Worm (Caenorhabditis elegans): ENCODE measurements around the gene faah-3.

Gene faah-3

DNA sequence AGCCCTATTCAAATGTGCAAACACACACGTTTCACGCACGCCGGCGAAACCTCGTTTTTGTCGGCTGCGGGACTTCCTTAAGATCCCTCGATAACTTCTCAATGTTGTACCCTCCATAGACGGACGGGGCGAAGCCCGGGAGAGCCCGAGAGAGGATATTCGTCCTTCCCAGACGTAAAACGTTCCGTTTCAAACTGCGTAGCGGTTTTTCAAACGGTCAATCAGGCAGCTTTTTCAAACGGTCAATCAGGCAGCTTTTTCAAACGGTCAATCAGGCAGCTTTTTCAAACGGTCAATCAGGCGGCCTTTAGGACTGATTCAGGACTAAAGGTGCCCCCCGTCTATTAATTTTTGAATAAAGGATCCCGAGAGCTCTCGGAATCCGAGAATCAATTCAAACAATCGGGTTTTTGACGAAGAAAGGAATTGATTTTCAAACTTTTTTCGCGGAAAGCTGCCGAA is 45.8 kb upstream of the faah-3 start (continued):
- peak; percentile 49; the same call in 1 of the 2 replicates for TF ChIP-seq zfp-3 (GFP tag; conservative IDR thresholded peaks at IDR 0.05)
- TF ChIP-seq gei-8 (GFP tag; optimal IDR thresholded peaks at IDR 0.05) = peak; percentile 51
- TF ChIP-seq Y105C5A.15 (GFP tag; IDR thresholded peaks at IDR 0.05) = 0 out of 2 replicates have a peak, but pooled peaks have one; percentile 23
- peak; percentile 88 for TF ChIP-seq lin-38 (GFP tag; IDR thresholded peaks at IDR 0.05)
- peak; percentile 82 for TF ChIP-seq mdt-29 (GFP tag; IDR thresholded peaks at IDR 0.05)
- TF ChIP-seq nhr-42 (GFP tag; IDR thresholded peaks at IDR 0.05) = 0 out of 2 replicates have a peak, but pooled peaks have one; percentile 23
- TF ChIP-seq set-16 (GFP tag; IDR thresholded peaks at IDR 0.05) = peak; percentile 18; the same call in 1 of the 2 replicates
- TF ChIP-seq fkh-10 (GFP tag; optimal IDR thresholded peaks at IDR 0.05) = no peak
- TF ChIP-seq mes-2 (tag; optimal IDR thresholded peaks at IDR 0.05; ENCODE audit: poor library complexity, severe bottlenecking) = peak; percentile 32
- TF ChIP-seq spr-1 (tag; optimal IDR thresholded peaks at IDR 0.05) = peak; percentile 51
- TF ChIP-seq arid-1 (GFP tag; conservative IDR thresholded peaks at IDR 0.05) = peak; percentile 76
- TF ChIP-seq unc-130 (GFP tag; optimal IDR thresholded peaks at IDR 0.05) = peak; percentile 86
- peak; percentile 53; the same call in 1 of the 2 replicates for TF ChIP-seq dmd-9 (GFP tag; IDR thresholded peaks at IDR 0.05)
- TF ChIP-seq nhr-102 (tag; optimal IDR thresholded peaks at IDR 0.05) = peak; percentile 47
- TF ChIP-seq zip-2 (tag; optimal IDR thresholded peaks at IDR 0.05) = no peak
- TF ChIP-seq nhr-237 (tag; optimal IDR thresholded peaks at IDR 0.05) = no peak
- no peak for TF ChIP-seq T20F7.1 (GFP tag; optimal IDR thresholded peaks at IDR 0.05)
- peak; percentile 52 for TF ChIP-seq nhr-111 (GFP tag; optimal IDR thresholded peaks at IDR 0.05)
- peak; percentile 55; the same call in 1 of the 2 replicates for TF ChIP-seq lin-1 (GFP tag; IDR thresholded peaks at IDR 0.05)
- no peak for TF ChIP-seq daf-16 (GFP tag; optimal IDR thresholded peaks at IDR 0.05)
- TF ChIP-seq daf-16 (tag; optimal IDR thresholded peaks at IDR 0.05) = peak; percentile 30
- no peak for TF ChIP-seq zag-1 (tag; optimal IDR thresholded peaks at IDR 0.05)
- 0 out of 2 replicates have a peak, but pooled peaks have one; percentile 3 for TF ChIP-seq ceh-44 (GFP tag; IDR thresholded peaks at IDR 0.05)
- TF ChIP-seq R02D3.7 (tag; optimal IDR thresholded peaks at IDR 0.05) = peak; percentile 25
- TF ChIP-seq Y48G9A.11 (GFP tag; IDR thresholded peaks at IDR 0.05) = peak; percentile 88
- TF ChIP-seq aha-1 (tag) = peak; percentile 96
- peak; percentile 36 for TF ChIP-seq mep-1 (tag; optimal IDR thresholded peaks at IDR 0.05)

ce11 chrIV:990352-990751 is 44.9 kb upstream of the faah-3 start, which contains the start of gene egrh-2:
TSS of gene egrh-2 (minus strand) at chrIV:990452.
- TF ChIP-seq php-3 (GFP tag; IDR thresholded peaks at IDR 0.05) (no peak), aha-1 (tag) (peak; percentile 41)

- TF ChIP-seq ceh-28 (tag; optimal IDR thresholded peaks at IDR 0.05) = peak; percentile 100
- no peak for TF ChIP-seq mdl-1 (tag; optimal IDR thresholded peaks at IDR 0.05)
Measured at ce11 chrIV:983558-983957, 38.1 kb upstream of the faah-3 start.

DNA sequence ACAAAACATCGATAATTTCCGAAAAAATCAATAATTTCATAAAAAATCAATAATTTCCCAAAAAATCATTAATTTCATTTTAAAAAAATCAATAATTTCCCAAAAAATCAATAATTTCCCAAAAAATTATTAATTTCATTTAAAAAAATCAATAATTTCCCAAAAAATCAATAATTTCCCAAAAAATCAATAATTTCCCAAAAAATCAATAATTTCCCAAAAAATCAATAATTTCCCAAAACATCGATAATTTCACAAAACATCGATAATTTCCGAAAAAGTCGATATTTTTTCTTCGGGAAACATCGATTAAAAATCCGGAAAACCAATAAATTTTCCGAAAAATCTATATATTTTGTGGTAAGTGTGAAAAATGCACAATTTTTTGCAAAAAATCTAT is 32.9 kb upstream of the faah-3 start:
- TF ChIP-seq ceh-28 (tag; optimal IDR thresholded peaks at IDR 0.05) = peak; percentile 74

ce11 chrIV:977793-978192 is 32.3 kb upstream of the faah-3 start:
- TF ChIP-seq F44E2.7 (GFP tag; IDR thresholded peaks at IDR 0.05) (0 out of 2 replicates have a peak, but pooled peaks have one; percentile 29), ceh-28 (tag; optimal IDR thresholded peaks at IDR 0.05) (peak; percentile 91)

DNA sequence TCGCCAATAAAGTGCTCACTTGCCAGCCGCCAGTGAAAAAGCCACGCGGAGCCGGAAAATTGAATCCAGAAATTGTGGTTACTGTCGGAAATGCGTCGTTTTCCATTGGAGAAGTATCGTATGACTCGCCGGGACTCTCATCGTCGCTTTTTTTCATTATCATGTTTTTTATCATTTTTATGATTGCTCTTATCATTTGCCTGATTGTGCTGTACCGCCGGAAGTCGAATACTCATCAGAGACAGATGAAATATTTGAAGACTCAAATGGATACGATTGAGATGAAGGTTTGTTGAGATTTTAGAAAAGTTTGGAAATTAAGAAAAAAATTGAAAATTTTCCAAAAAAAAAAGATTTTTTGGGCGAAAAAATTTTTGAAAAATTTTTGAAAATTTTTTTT is 30.9 kb upstream of the faah-3 start:
- no peak for TF ChIP-seq ceh-28 (tag; optimal IDR thresholded peaks at IDR 0.05)
- peak; percentile 15 for TF ChIP-seq nhr-28 (tag; optimal IDR thresholded peaks at IDR 0.05)
- no peak for TF ChIP-seq rbr-2 (tag; optimal IDR thresholded peaks at IDR 0.05)
- TF ChIP-seq egl-43 (GFP tag; IDR thresholded peaks at IDR 0.05) = no peak
- no peak for TF ChIP-seq D1046.2 (GFP tag; IDR thresholded peaks at IDR 0.05)
- no peak for TF ChIP-seq saeg-2 (GFP tag; IDR thresholded peaks at IDR 0.05)
- no peak for TF ChIP-seq nhr-10 (tag; optimal IDR thresholded peaks at IDR 0.05)
- no peak for TF ChIP-seq jun-1 (tag; optimal IDR thresholded peaks at IDR 0.05)
- TF ChIP-seq egl-27 (tag; optimal IDR thresholded peaks at IDR 0.05) = no peak
- 0 out of 2 replicates have a peak, but pooled peaks have one; percentile 12 for TF ChIP-seq php-3 (GFP tag; IDR thresholded peaks at IDR 0.05)
- TF ChIP-seq pqm-1 (tag; optimal IDR thresholded peaks at IDR 0.05) = peak; percentile 22
- no peak for TF ChIP-seq unc-62 (GFP tag; optimal IDR thresholded peaks at IDR 0.05 in 1 of 2)
- no peak for TF ChIP-seq unc-62 (tag; optimal IDR thresholded peaks at IDR 0.05)
- TF ChIP-seq tra-1 (GFP tag; IDR thresholded peaks at IDR 0.05) = no peak
- no peak for TF ChIP-seq mep-1 (tag; optimal IDR thresholded peaks at IDR 0.05)
- TF ChIP-seq gei-8 (GFP tag; optimal IDR thresholded peaks at IDR 0.05) = no peak
- TF ChIP-seq zip-2 (tag; optimal IDR thresholded peaks at IDR 0.05) = no peak
- TF ChIP-seq F44E2.7 (GFP tag; IDR thresholded peaks at IDR 0.05) = no peak

Data from whole organism, L4 larva.